Fruit fly (Drosophila melanogaster): Measurements from ENCODE around the gene naz.

naz gene

DNA sequence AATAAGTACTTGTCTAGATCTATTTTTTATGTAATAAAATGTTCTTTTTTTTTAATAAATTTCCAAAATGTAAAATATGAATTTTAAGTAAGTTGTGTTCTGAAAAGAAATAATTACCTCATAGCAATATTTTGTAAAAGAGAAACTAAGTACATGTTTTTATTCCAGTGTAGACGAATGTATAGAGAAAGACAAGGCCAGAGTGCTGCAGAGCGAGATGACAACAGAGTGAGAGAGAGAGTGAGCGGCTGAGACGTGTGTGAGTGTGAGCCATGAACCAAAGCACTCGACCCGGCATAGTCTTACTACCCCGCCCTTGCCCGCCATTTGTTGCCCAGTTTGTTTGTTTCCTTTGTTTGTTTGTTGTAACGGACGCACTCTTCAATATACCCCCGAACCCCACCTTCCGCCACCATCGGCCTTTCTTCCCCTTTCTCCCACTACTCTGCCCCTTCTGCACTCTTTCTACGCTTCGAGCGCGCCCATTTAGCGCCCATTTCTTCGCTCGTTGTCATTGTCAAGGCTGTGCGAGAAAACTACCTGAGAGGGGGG is 17.3 kb downstream of the naz start (continued):
- TF ChIP-seq pan (optimal IDR thresholded peaks at IDR 0.05): no peak
- peak in 1 of 2 experiments; percentile 14 for TF ChIP-seq pan (GFP tag; optimal IDR thresholded peaks at IDR 0.05 in 1 of 2, IDR thresholded peaks at IDR 0.05 in 1 of 2)
- peak; percentile 44 for TF ChIP-seq CG17186 (GFP tag; optimal IDR thresholded peaks at IDR 0.05)
- no peak for TF ChIP-seq GATAe (GFP tag; conservative IDR thresholded peaks at IDR 0.05)
- peak; percentile 66 for TF ChIP-seq CG30403 (GFP tag; optimal IDR thresholded peaks at IDR 0.05)
- no peak for TF ChIP-seq lov (optimal IDR thresholded peaks at IDR 0.05)
- TF ChIP-seq lov (GFP tag; IDR thresholded peaks at IDR 0.05): 0 out of 3 replicates have a peak, but pooled peaks have one; percentile 38
- TF ChIP-seq CG1792 (GFP tag; optimal IDR thresholded peaks at IDR 0.05): peak; percentile 50
- TF ChIP-seq CG31441 (GFP tag; IDR thresholded peaks at IDR 0.05): peak; percentile 83
- TF ChIP-seq lbe (GFP tag; optimal IDR thresholded peaks at IDR 0.05): no peak
- 0 out of 2 replicates have a peak, but pooled peaks have one; percentile 20 for TF ChIP-seq gt (GFP tag; IDR thresholded peaks at IDR 0.05)
- TF ChIP-seq NFAT (GFP tag; IDR thresholded peaks at IDR 0.05): peak; percentile 57
- TF ChIP-seq crc (GFP tag; optimal IDR thresholded peaks at IDR 0.05): peak; percentile 9
- peak; percentile 33 for TF ChIP-seq CG4424 (GFP tag; optimal IDR thresholded peaks at IDR 0.05)
- TF ChIP-seq CG7928 (GFP tag; optimal IDR thresholded peaks at IDR 0.05): no peak
- TF ChIP-seq amos (GFP tag; IDR thresholded peaks at IDR 0.05; ENCODE audit: partially characterized antibody): no peak
- peak; percentile 76; the same call in 2 of the 3 replicates for TF ChIP-seq CG6175 (GFP tag; IDR thresholded peaks at IDR 0.05)
- TF ChIP-seq CG12155 (GFP tag; optimal IDR thresholded peaks at IDR 0.05): no peak
- no peak for TF ChIP-seq ind (GFP tag; optimal IDR thresholded peaks at IDR 0.05)
- TF ChIP-seq CG7357 (GFP tag; IDR thresholded peaks at IDR 0.05): no peak
- TF ChIP-seq BtbVII (GFP tag; optimal IDR thresholded peaks at IDR 0.05): peak; percentile 39
- peak; percentile 52 for TF ChIP-seq CG17359 (tag; optimal IDR thresholded peaks at IDR 0.05)
- no peak for TF ChIP-seq unc-4 (GFP tag; IDR thresholded peaks at IDR 0.05; ENCODE audit: partially characterized antibody)
- no peak for TF ChIP-seq cwo (GFP tag; optimal IDR thresholded peaks at IDR 0.05)
- peak; percentile 47 for TF ChIP-seq jumu (GFP tag; optimal IDR thresholded peaks at IDR 0.05)
- no peak for TF ChIP-seq CG11456 (GFP tag; IDR thresholded peaks at IDR 0.05)
- TF ChIP-seq bcd (GFP tag; optimal IDR thresholded peaks at IDR 0.05): peak; percentile 74
- no peak for TF ChIP-seq CG2129 (GFP tag; IDR thresholded peaks at IDR 0.05; ENCODE audit: partially characterized antibody)
- peak; percentile 44; the same call in 1 of the 2 replicates for TF ChIP-seq Drgx (GFP tag; IDR thresholded peaks at IDR 0.05)
- TF ChIP-seq tna (GFP tag; IDR thresholded peaks at IDR 0.05; ENCODE audit: partially characterized antibody): 0 out of 2 replicates have a peak, but pooled peaks have one; percentile 36
- peak; percentile 72 for TF ChIP-seq CG9437 (GFP tag; optimal IDR thresholded peaks at IDR 0.05)
- TF ChIP-seq CG1233 (GFP tag; optimal IDR thresholded peaks at IDR 0.05): peak; percentile 1
- TF ChIP-seq Xrp1 (GFP tag; IDR thresholded peaks at IDR 0.05): peak; percentile 65
- TF ChIP-seq stc (GFP tag; IDR thresholded peaks at IDR 0.05): no peak
- no peak for TF ChIP-seq dysf (GFP tag; IDR thresholded peaks at IDR 0.05)
- peak; percentile 21 for TF ChIP-seq Deaf1 (tag; optimal IDR thresholded peaks at IDR 0.05)
- no peak for TF ChIP-seq CG2116 (GFP tag; optimal IDR thresholded peaks at IDR 0.05)
- TF ChIP-seq sens-2 (GFP tag; IDR thresholded peaks at IDR 0.05): no peak
- peak; percentile 77 for TF ChIP-seq CG7987 (GFP tag; optimal IDR thresholded peaks at IDR 0.05)
- TF ChIP-seq Gsc (GFP tag; IDR thresholded peaks at IDR 0.05): no peak
- 0 out of 3 replicates have a peak, but pooled peaks have one; percentile 70 for TF ChIP-seq gce (GFP tag; IDR thresholded peaks at IDR 0.05)
- peak; percentile 69 to 70 for TF ChIP-seq Trl (optimal IDR thresholded peaks at IDR 0.05)
- TF ChIP-seq Trl (GFP tag; optimal IDR thresholded peaks at IDR 0.05): peak; percentile 61
- TF ChIP-seq CG2889 (GFP tag; IDR thresholded peaks at IDR 0.05): no peak
- peak; percentile 34 for TF ChIP-seq grn (GFP tag; optimal IDR thresholded peaks at IDR 0.05)
- peak; percentile 52 for TF ChIP-seq Kr (GFP tag; optimal IDR thresholded peaks at IDR 0.05)
- TF ChIP-seq Usf (GFP tag; optimal IDR thresholded peaks at IDR 0.05): no peak
- peak; percentile 4 for TF ChIP-seq Hr3 (GFP tag; optimal IDR thresholded peaks at IDR 0.05)
- TF ChIP-seq CG12071 (GFP tag; optimal IDR thresholded peaks at IDR 0.05): peak; percentile 79
- no peak for TF ChIP-seq CG1602 (GFP tag; optimal IDR thresholded peaks at IDR 0.05)
- peak; percentile 73 for TF ChIP-seq CG8924 (tag; optimal IDR thresholded peaks at IDR 0.05)

Data from whole organism, embryonic.